Fruit fly (Drosophila melanogaster) Kc167 (cell line): ENCODE results near the gene RpL23A.

Experiments used
- Myc ChIP-seq: fragments of >200 bp; optimal IDR thresholded peaks from 2 replicates; lab custom pipeline; 2017; ENCODE audit warnings: missing external identifiers
- Sin3A ChIP-seq: fragments of >200 bp; optimal IDR thresholded peaks from 2 replicates; lab custom pipeline; 2018; ENCODE audit warnings: missing external identifiers
- h ChIP-seq: fragments of >200 bp; optimal IDR thresholded peaks from 3 replicates; lab custom pipeline; 2018; ENCODE audit warnings: missing external identifiers
- insv ChIP-seq: fragments of >200 bp; optimal IDR thresholded peaks from 3 replicates; lab custom pipeline; 2018; ENCODE audit warnings: missing external identifiers
- psq ChIP-seq: fragments of >200 bp; optimal IDR thresholded peaks from 2 replicates; lab custom pipeline; 2017; ENCODE audit warnings: missing external identifiers
- ttk ChIP-seq: sonication (Bioruptor generic); optimal IDR thresholded peaks from 2 replicates; lab custom pipeline; 2017; ENCODE audit warnings: missing external identifiers

Gene RpL23A

dm6 chr3L:1653752-1654151, 14.7 kb downstream of the RpL23A start:
- no peak for TF ChIP-seq ttk
- no peak for TF ChIP-seq Sin3A (lab: Kevin White, UChicago)
- no peak for TF ChIP-seq psq (lab: Kevin White, UChicago)
- TF ChIP-seq insv: no peak
- TF ChIP-seq h (lab: Kevin White, UChicago): no peak
- no peak for TF ChIP-seq Myc (lab: Kevin White, UChicago)

dm6 chr3L:1652700-1653200, 15.7 kb downstream of the RpL23A start, which contains the start of the genes CG7970 and Vta1:
CG7970 (plus strand) TSS chr3L:1652750.
Vta1 (minus strand) TSS chr3L:1652900.
- TF ChIP-seq insv: no peak
- TF ChIP-seq ttk: no peak
- no peak for TF ChIP-seq h (lab: Kevin White, UChicago)
- TF ChIP-seq Sin3A (lab: Kevin White, UChicago): no peak
- TF ChIP-seq psq (lab: Kevin White, UChicago): no peak
- TF ChIP-seq Myc (lab: Kevin White, UChicago): no peak

DNA sequence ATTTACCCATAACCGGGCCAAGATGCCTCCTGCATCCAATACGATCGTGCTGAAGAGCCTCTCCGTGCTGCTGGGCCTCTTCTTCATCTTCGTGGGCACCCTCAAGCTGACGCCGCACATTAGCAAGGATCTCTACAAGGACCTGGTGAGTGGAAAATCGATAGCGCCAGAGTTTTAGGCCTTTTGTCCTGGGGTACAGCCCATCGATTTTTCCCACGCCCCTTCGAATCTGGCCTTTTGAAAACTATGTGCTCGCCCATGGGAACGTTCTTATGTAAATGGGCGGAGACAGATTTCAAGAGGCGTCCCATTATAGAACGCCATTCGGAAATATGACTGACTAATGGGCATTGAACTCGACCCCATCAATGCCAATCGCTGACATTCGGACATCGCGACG, 19.1 kb downstream of the RpL23A start:
- no peak for TF ChIP-seq Myc (lab: Kevin White, UChicago)
- no peak for TF ChIP-seq insv

- no peak for TF ChIP-seq ttk
- no peak for TF ChIP-seq Sin3A (lab: Kevin White, UChicago)
- no peak for TF ChIP-seq h (lab: Kevin White, UChicago)
- no peak for TF ChIP-seq Myc (lab: Kevin White, UChicago)
- no peak for TF ChIP-seq psq (lab: Kevin White, UChicago)
- no peak for TF ChIP-seq insv
These were observed 19.6 kb downstream of the RpL23A start, which contains the start of gene CG13920 for dm6 chr3L:1648690-1649355. CG13920 (plus strand) TSS chr3L:1648944.

DNA sequence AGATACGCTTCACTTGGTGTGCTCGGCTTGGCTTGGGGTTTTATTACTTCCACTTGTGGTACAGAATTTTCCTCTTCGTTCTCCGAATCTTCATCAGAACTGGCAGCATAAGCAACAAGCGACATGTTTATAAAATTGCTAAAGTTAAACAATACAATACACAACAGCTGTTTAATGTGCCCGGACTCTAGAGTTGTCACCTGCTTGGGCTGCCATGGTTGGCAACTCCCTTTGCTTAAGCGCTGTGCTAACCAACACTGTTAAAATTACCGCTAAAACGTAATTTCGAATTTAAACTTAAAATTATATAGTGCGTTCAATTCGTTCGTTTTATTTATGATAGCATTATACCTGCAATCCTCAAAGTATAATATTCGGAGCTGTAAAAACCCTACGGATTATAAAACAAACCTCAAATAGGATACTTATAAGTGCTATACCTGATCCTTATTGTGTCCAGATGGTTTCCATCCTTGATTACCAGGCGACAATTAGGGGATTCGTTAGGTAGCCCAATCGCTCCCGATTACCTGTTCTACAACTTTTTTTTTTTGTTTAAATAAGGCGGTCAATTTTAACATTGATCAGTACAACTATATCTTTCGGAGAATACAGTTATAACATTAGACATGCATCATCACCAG, 21.1 kb downstream of the RpL23A start, which contains the start of the genes CG17249 and Bro:
TSS of gene CG17249 (minus strand) at position 189 of the 644 bp plus-strand sequence.
TSS of gene Bro (plus strand) at position 594 of the 644 bp plus-strand sequence.
- TF ChIP-seq psq (lab: Kevin White, UChicago) (no peak), ttk (no peak), h (lab: Kevin White, UChicago) (no peak), Sin3A (lab: Kevin White, UChicago) (no peak), Myc (lab: Kevin White, UChicago) (no peak), insv (no peak)

dm6 chr3L:1644920-1645567, 23.4 kb downstream of the RpL23A start, which contains the start of the genes alphaCOP and CG13919:
alphaCOP (minus strand) TSS chr3L:1645199.
CG13919 (plus strand) TSS chr3L:1645467.
- no peak for TF ChIP-seq h (lab: Kevin White, UChicago)
- no peak for TF ChIP-seq psq (lab: Kevin White, UChicago)
- TF ChIP-seq Myc (lab: Kevin White, UChicago): no peak
- TF ChIP-seq insv: no peak
- no peak for TF ChIP-seq ttk
- no peak for TF ChIP-seq Sin3A (lab: Kevin White, UChicago)

- TF ChIP-seq Sin3A (lab: Kevin White, UChicago) (no peak), ttk (no peak), insv (no peak), Myc (lab: Kevin White, UChicago) (no peak), h (lab: Kevin White, UChicago) (no peak), psq (lab: Kevin White, UChicago) (no peak)
These were observed 29.2 kb downstream of the RpL23A start, which contains the start of the genes Mettl2 and Bgb for dm6 chr3L:1639185-1639812. Mettl2 (minus strand) TSS chr3L:1639235. Bgb (plus strand) TSS chr3L:1639711.

DNA sequence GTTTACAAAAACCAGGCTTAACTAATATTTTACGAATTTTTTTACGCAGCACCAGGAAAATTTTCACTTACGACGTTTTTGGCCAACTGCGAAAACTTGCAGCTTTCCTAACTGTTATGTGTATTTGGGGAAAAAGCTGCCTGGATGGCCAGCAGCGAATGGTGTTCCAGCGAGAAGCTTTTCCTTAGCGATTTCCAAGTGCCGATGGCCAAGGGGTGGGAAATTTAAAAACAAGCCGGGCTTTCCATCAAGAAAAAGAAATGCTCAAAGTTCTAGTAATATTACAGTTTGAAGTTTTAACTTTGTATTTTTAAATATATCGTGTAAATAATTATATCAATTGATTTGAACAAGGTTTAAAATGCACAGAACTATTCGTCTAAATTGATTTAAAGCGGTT, 30.8 kb downstream of the RpL23A start, which contains the start of gene nSyb:
TSS of gene nSyb (minus strand) at position 101 of the 400 bp plus-strand sequence.
- TF ChIP-seq ttk (no peak), insv (no peak), Sin3A (lab: Kevin White, UChicago) (no peak), Myc (lab: Kevin White, UChicago) (no peak), psq (lab: Kevin White, UChicago) (no peak), h (lab: Kevin White, UChicago) (no peak)

- TF ChIP-seq Sin3A (lab: Kevin White, UChicago) (no peak), psq (lab: Kevin White, UChicago) (no peak), insv (no peak), h (lab: Kevin White, UChicago) (no peak), ttk (no peak), Myc (lab: Kevin White, UChicago) (no peak)
These were observed 31.6 kb downstream of the RpL23A start for dm6 chr3L:1636886-1637285.

dm6 chr3L:1629064-1629777, 39.2 kb downstream of the RpL23A start, which contains the start of gene GC:
GC (minus strand) TSS chr3L:1629301.
- no peak for TF ChIP-seq Myc (lab: Kevin White, UChicago)
- no peak for TF ChIP-seq insv
- TF ChIP-seq ttk: no peak
- no peak for TF ChIP-seq psq (lab: Kevin White, UChicago)
- no peak for TF ChIP-seq h (lab: Kevin White, UChicago)
- no peak for TF ChIP-seq Sin3A (lab: Kevin White, UChicago)
